Fruit fly (Drosophila melanogaster): ENCODE data around the gene CG7568.

Gene CG7568

DNA sequence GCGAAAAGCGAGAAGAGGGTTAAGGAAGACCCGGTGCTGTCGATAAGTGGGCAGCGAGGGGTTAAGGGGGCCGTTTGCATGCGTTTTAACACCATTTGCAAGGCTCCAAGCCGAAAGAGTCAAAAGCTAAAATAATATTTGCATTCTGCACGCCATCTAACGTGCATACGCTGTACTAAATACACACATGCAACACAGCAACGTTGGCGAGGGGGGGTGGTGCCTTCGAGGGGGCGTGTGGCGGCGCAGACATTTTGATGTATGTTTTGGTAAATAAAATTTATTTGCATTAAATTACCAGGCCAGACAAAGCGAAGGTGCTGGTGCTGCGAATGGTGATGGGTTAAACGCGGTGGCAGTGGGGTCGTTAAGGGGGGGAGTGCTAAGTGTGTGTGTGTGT lies 40.2 kb downstream of the CG7568 start:
- TF ChIP-seq Met (GFP tag; optimal IDR thresholded peaks at IDR 0.05) (no peak), fkh (GFP tag; optimal IDR thresholded peaks at IDR 0.05) (peak; percentile 53), spab (GFP tag; optimal IDR thresholded peaks at IDR 0.05) (no peak), fd59A (GFP tag; optimal IDR thresholded peaks at IDR 0.05) (no peak), achi (GFP tag; optimal IDR thresholded peaks at IDR 0.05) (no peak), CG32006 (GFP tag; optimal IDR thresholded peaks at IDR 0.05) (no peak), CG7368 (GFP tag; optimal IDR thresholded peaks at IDR 0.05) (no peak), svp (GFP tag) (peak; percentile 48)

DNA sequence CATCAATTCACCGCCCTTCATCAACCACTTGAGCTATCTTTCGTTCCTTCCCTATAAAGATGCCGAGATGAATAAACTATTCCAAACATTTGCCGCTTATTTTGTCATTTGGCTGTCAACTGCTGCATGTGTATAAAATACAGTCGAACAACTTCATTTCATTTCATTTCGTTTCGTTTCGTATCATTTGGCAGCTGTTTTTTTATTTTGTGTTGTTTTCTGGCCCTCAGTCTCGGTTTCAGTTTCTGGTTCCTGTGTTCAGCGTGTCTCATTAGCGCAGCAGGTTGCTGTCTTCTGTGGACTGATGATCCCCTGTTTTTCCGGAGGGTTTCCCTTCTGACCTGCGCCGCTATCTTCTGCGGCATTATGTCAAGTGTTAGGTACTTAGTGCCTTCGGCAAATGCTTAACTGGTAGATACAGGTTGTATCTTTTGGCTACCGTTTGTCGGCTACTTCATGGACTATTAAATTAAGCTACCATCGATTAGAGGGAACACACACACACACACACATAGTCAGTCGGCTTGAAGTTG lies 41.2 kb downstream of the CG7568 start:
- TF ChIP-seq pdm3 (GFP tag; optimal IDR thresholded peaks at IDR 0.05) (no peak), Eip93F (GFP tag; optimal IDR thresholded peaks at IDR 0.05) (no peak), Lpt (GFP tag; optimal IDR thresholded peaks at IDR 0.05) (no peak), fd85E (GFP tag; optimal IDR thresholded peaks at IDR 0.05) (no peak), Hr38 (GFP tag; optimal IDR thresholded peaks at IDR 0.05) (no peak), CG32006 (GFP tag; optimal IDR thresholded peaks at IDR 0.05) (no peak), eg (GFP tag; IDR thresholded peaks at IDR 0.05) (no peak), Sox14 (GFP tag; optimal IDR thresholded peaks at IDR 0.05) (no peak), CG9139 (GFP tag; optimal IDR thresholded peaks at IDR 0.05) (no peak), Hr39 (GFP tag; optimal IDR thresholded peaks at IDR 0.05) (no peak), Ets96B (tag; optimal IDR thresholded peaks at IDR 0.05) (no peak), Sox102F (GFP tag; optimal IDR thresholded peaks at IDR 0.05) (no peak), Smox (GFP tag; optimal IDR thresholded peaks at IDR 0.05) (no peak), topi (GFP tag; optimal IDR thresholded peaks at IDR 0.05) (no peak), CG6163 (GFP tag; IDR thresholded peaks at IDR 0.05) (no peak), Ets21C (GFP tag; optimal IDR thresholded peaks at IDR 0.05) (no peak)

- TF ChIP-seq vri (GFP tag; optimal IDR thresholded peaks at IDR 0.05), result no peak
- TF ChIP-seq dac (GFP tag; optimal IDR thresholded peaks at IDR 0.05), result no peak
- TF ChIP-seq CG8319 (GFP tag; optimal IDR thresholded peaks at IDR 0.05), result no peak
- no peak for TF ChIP-seq cyc (GFP tag; optimal IDR thresholded peaks at IDR 0.05)
- no peak for TF ChIP-seq CG11294 (GFP tag; IDR thresholded peaks at IDR 0.05)
- TF ChIP-seq fkh (GFP tag; optimal IDR thresholded peaks at IDR 0.05), result no peak
- no peak for TF ChIP-seq CG6854 (GFP tag; optimal IDR thresholded peaks at IDR 0.05)
- TF ChIP-seq fd59A (GFP tag; optimal IDR thresholded peaks at IDR 0.05), result no peak
- TF ChIP-seq Met (GFP tag; optimal IDR thresholded peaks at IDR 0.05), result no peak
- no peak for TF ChIP-seq OdsH (GFP tag; optimal IDR thresholded peaks at IDR 0.05)
- no peak for TF ChIP-seq Hr38 (GFP tag; optimal IDR thresholded peaks at IDR 0.05)
- no peak for TF ChIP-seq Eip75B (GFP tag; optimal IDR thresholded peaks at IDR 0.05)
- TF ChIP-seq lz (GFP tag; optimal IDR thresholded peaks at IDR 0.05), result no peak
- no peak for TF ChIP-seq CG9139 (GFP tag; optimal IDR thresholded peaks at IDR 0.05)
- no peak for TF ChIP-seq Smox (GFP tag; optimal IDR thresholded peaks at IDR 0.05)
- TF ChIP-seq Gug (GFP tag; IDR thresholded peaks at IDR 0.05), result no peak
Observed at dm6 chr3R:29557555-29557954, 43.1 kb downstream of the CG7568 start.

dm6 chr3R:29556003-29556467 lies 44.6 kb downstream of the CG7568 start, which contains the start of gene Dr:
Gene Dr, plus strand, starts transcription at chr3R:29556386.
- TF ChIP-seq vri (GFP tag; optimal IDR thresholded peaks at IDR 0.05) (peak; percentile 31), Blimp-1 (GFP tag; optimal IDR thresholded peaks at IDR 0.05) (no peak), dsx (GFP tag; optimal IDR thresholded peaks at IDR 0.05; ENCODE audit: poor library complexity, severe bottlenecking) (peak; percentile 54), CG6792 (GFP tag; optimal IDR thresholded peaks at IDR 0.05) (no peak), CG11762 (GFP tag; optimal IDR thresholded peaks at IDR 0.05; ENCODE audit: insufficient read depth) (no peak), CG1621 (tag; optimal IDR thresholded peaks at IDR 0.05) (peak; percentile 52), Sox14 (GFP tag; optimal IDR thresholded peaks at IDR 0.05) (peak; percentile 15), Smox (GFP tag; optimal IDR thresholded peaks at IDR 0.05) (no peak), topi (GFP tag; optimal IDR thresholded peaks at IDR 0.05) (peak; percentile 3), OdsH (GFP tag; optimal IDR thresholded peaks at IDR 0.05) (no peak), CG7368 (GFP tag; optimal IDR thresholded peaks at IDR 0.05) (no peak), salr (GFP tag; optimal IDR thresholded peaks at IDR 0.05) (no peak), CG10631 (GFP tag; optimal IDR thresholded peaks at IDR 0.05) (no peak), CG6276 (GFP tag; optimal IDR thresholded peaks at IDR 0.05) (no peak), CG15336 (GFP tag; IDR thresholded peaks at IDR 0.05) (no peak), Hr38 (GFP tag; optimal IDR thresholded peaks at IDR 0.05) (no peak), dac (GFP tag; optimal IDR thresholded peaks at IDR 0.05) (no peak), acj6 (GFP tag; optimal IDR thresholded peaks at IDR 0.05) (no peak), CG11294 (GFP tag; IDR thresholded peaks at IDR 0.05) (no peak), Eip75B (GFP tag; optimal IDR thresholded peaks at IDR 0.05) (peak; percentile 11), Ets21C (GFP tag; optimal IDR thresholded peaks at IDR 0.05) (no peak), CG4318 (GFP tag; optimal IDR thresholded peaks at IDR 0.05) (no peak), CG3919 (GFP tag; optimal IDR thresholded peaks at IDR 0.05) (peak; percentile 39), CG32006 (GFP tag; optimal IDR thresholded peaks at IDR 0.05) (peak; percentile 3)

All from whole organism, prepupa.